Fruit fly (Drosophila melanogaster) whole organism, embryonic: ENCODE results near the gene Hpd.

Source experiments
- Ada2b ChIP-seq: fragments of 200-800 bp; sonication (Bioruptor generic); IDR thresholded peaks from 2 replicates; pipeline ENCODE4 v1.3.6; 2022; ENCODE audit warnings: missing biosample characterization, missing genetic modification characterization
- Antp ChIP-seq: fragments of 200-800 bp; sonication (Bioruptor generic); optimal IDR thresholded peaks from 3 replicates; lab custom pipeline; 2016; ENCODE audit warnings: missing biosample characterization, missing genetic modification characterization
- Asciz ChIP-seq: fragments of 200-800 bp; sonication (Bioruptor generic); optimal IDR thresholded peaks from 2 replicates; lab custom pipeline; 2017; ENCODE audit warnings: missing biosample characterization, mild to moderate bottlenecking, missing genetic modification characterization, missing genetic modification reagents
- CG10979 ChIP-seq: fragments of 200-800 bp; sonication (Bioruptor generic); optimal IDR thresholded peaks from 2 replicates; lab custom pipeline; 2018; ENCODE audit warnings: missing biosample characterization, mild to moderate bottlenecking, missing genetic modification characterization, moderate library complexity
- CG11093 ChIP-seq: fragments of 200-800 bp; sonication (Bioruptor generic); IDR thresholded peaks from 3 replicates; pipeline ENCODE4 v1.3.6; 2022; ENCODE audit warnings: missing biosample characterization, missing genetic modification characterization
- CG12299 ChIP-seq: fragments of 200-800 bp; sonication (Bioruptor generic); optimal IDR thresholded peaks from 2 replicates; lab custom pipeline; 2018; ENCODE audit warnings: missing biosample characterization, mild to moderate bottlenecking, missing genetic modification characterization
- CG13424 ChIP-seq: fragments of 200-800 bp; sonication (Bioruptor generic); optimal IDR thresholded peaks from 2 replicates; lab custom pipeline; 2019; ENCODE audit warnings: missing biosample characterization, mild to moderate bottlenecking, missing genetic modification characterization, moderate library complexity
- CG1529 ChIP-seq: fragments of 200-800 bp; sonication (Bioruptor generic); optimal IDR thresholded peaks from 3 replicates; lab custom pipeline; 2018; ENCODE audit warnings: missing biosample characterization, missing genetic modification characterization
- CG15696 ChIP-seq: fragments of 200-800 bp; sonication (Bioruptor generic); optimal IDR thresholded peaks from 2 replicates; lab custom pipeline; 2019; ENCODE audit warnings: missing biosample characterization, mild to moderate bottlenecking, missing genetic modification characterization, moderate library complexity
- CG17328 ChIP-seq: fragments of 200-800 bp; sonication (Bioruptor generic); IDR thresholded peaks from 2 replicates; pipeline ENCODE4 v1.3.6; 2022; ENCODE audit warnings: missing biosample characterization, missing genetic modification characterization
- CG17361 ChIP-seq: fragments of 200-800 bp; sonication (Bioruptor generic); IDR thresholded peaks from 3 replicates; pipeline ENCODE4 v1.3.6; 2022; ENCODE audit warnings: missing biosample characterization, missing genetic modification characterization
- CG18764 ChIP-seq: fragments of 200-800 bp; sonication (Bioruptor generic); optimal IDR thresholded peaks from 3 replicates; lab custom pipeline; 2016; ENCODE audit warnings: missing biosample characterization, missing genetic modification characterization
- CG2712 ChIP-seq: fragments of 200-800 bp; optimal IDR thresholded peaks from 3 replicates; lab custom pipeline; 2019; ENCODE audit warnings: missing biosample characterization, mild to moderate bottlenecking, missing genetic modification characterization, moderate library complexity
- CG33557 ChIP-seq: fragments of 200-800 bp; sonication (Bioruptor generic); optimal IDR thresholded peaks from 2 replicates; lab custom pipeline; 2019; ENCODE audit warnings: missing biosample characterization, mild to moderate bottlenecking, missing genetic modification characterization, moderate library complexity
- CG3726 ChIP-seq: fragments of 200-800 bp; sonication (Bioruptor generic); IDR thresholded peaks from 3 replicates; pipeline ENCODE4, ENCODE4 v1.3.6; 2022; ENCODE audit warnings: missing biosample characterization, missing genetic modification characterization
- CG4730 ChIP-seq: fragments of 200-800 bp; sonication (Bioruptor generic); IDR thresholded peaks from 2 replicates; pipeline ENCODE4 v1.3.6; 2022; ENCODE audit warnings: missing biosample characterization, missing genetic modification characterization
- CG5180 ChIP-seq: fragments of 200-800 bp; sonication (Bioruptor generic); optimal IDR thresholded peaks from 3 replicates; lab custom pipeline; 2017; ENCODE audit warnings: missing biosample characterization, missing genetic modification characterization, mild to moderate bottlenecking, moderate library complexity, missing genetic modification reagents
- CG6175 ChIP-seq: fragments of 200-800 bp; sonication (Bioruptor generic); IDR thresholded peaks from 3 replicates; pipeline ENCODE4 v1.3.6; 2022; ENCODE audit warnings: missing biosample characterization, missing genetic modification characterization
- CG6765 ChIP-seq: fragments of 200-800 bp; sonication (Bioruptor generic); optimal IDR thresholded peaks from 3 replicates; lab custom pipeline; 2017; ENCODE audit warnings: missing biosample characterization, mild to moderate bottlenecking, missing genetic modification characterization
- CG6791 ChIP-seq: fragments of 200-800 bp; sonication (Bioruptor generic); IDR thresholded peaks from 3 replicates; pipeline ENCODE4 v1.3.6; 2022; ENCODE audit warnings: missing biosample characterization, missing genetic modification characterization; ENCODE audit not compliant: partially characterized antibody
- CG7786 ChIP-seq: fragments of 200-800 bp; sonication (Bioruptor generic); optimal IDR thresholded peaks from 2 replicates; lab custom pipeline; 2016; ENCODE audit warnings: missing biosample characterization, missing genetic modification characterization
- CG8089 ChIP-seq: fragments of 200-800 bp; sonication (Bioruptor generic); optimal IDR thresholded peaks from 3 replicates; lab custom pipeline; 2016; ENCODE audit warnings: missing biosample characterization, missing genetic modification characterization
- CkIIα-i1 ChIP-seq: fragments of 200-800 bp; sonication (Bioruptor generic); IDR thresholded peaks from 2 replicates; pipeline ENCODE4 v1.3.6; 2022; ENCODE audit warnings: missing biosample characterization, missing genetic modification characterization
- CrebB ChIP-seq: fragments of 200-800 bp; sonication (Bioruptor generic); optimal IDR thresholded peaks from 3 replicates; lab custom pipeline; 2018; ENCODE audit warnings: missing biosample characterization, mild to moderate bottlenecking, missing genetic modification characterization
- ERR ChIP-seq: fragments of 200-800 bp; sonication (Bioruptor generic); optimal IDR thresholded peaks from 2 replicates; lab custom pipeline; 2016; ENCODE audit warnings: missing biosample characterization, missing genetic modification characterization
- HHEX ChIP-seq: fragments of 200-800 bp; sonication (Bioruptor generic); optimal IDR thresholded peaks from 3 replicates; lab custom pipeline; 2017; ENCODE audit warnings: missing biosample characterization, mild to moderate bottlenecking, missing genetic modification characterization, missing genetic modification reagents
- HmgZ ChIP-seq: fragments of 200-800 bp; sonication (Bioruptor generic); optimal IDR thresholded peaks from 2 replicates; lab custom pipeline; 2018; ENCODE audit warnings: missing biosample characterization, mild to moderate bottlenecking, missing genetic modification characterization
- Nf-YB ChIP-seq: fragments of 200-800 bp; sonication (Bioruptor generic); optimal IDR thresholded peaks from 3 replicates; lab custom pipeline; 2019; ENCODE audit warnings: missing biosample characterization, mild to moderate bottlenecking, missing genetic modification characterization, moderate library complexity
- Pdp1 ChIP-seq, 2 experiments: fragments of 200-800 bp; sonication (Bioruptor generic); optimal IDR thresholded peaks; 3 replicates each; lab custom pipeline; 2016; ENCODE audit warnings: missing biosample characterization in 2 of 2, missing genetic modification characterization in 2 of 2, mild to moderate bottlenecking in 1 of 2, moderate library complexity in 1 of 2
- Sin3A ChIP-seq: fragments of >200 bp; optimal IDR thresholded peaks from 2 replicates; lab custom pipeline; 2018
- Sox100B ChIP-seq: fragments of 200-800 bp; sonication (Bioruptor generic); optimal IDR thresholded peaks from 3 replicates; lab custom pipeline; 2018; ENCODE audit warnings: missing biosample characterization, mild to moderate bottlenecking, missing genetic modification characterization
- al ChIP-seq: fragments of 200-800 bp; sonication (Bioruptor generic); IDR thresholded peaks from 2 replicates; pipeline ENCODE4 v1.3.6; 2022; ENCODE audit warnings: missing biosample characterization, missing genetic modification characterization
- corto ChIP-seq: fragments of 200-800 bp; sonication (Bioruptor generic); optimal IDR thresholded peaks from 2 replicates; lab custom pipeline; 2016; ENCODE audit warnings: missing biosample characterization, mild to moderate bottlenecking, missing genetic modification characterization, moderate library complexity
- crp ChIP-seq, 2 experiments: fragments of 200-800 bp; sonication (Bioruptor generic); optimal IDR thresholded peaks; 2 replicates in 1 of 2; 3 replicates in 1 of 2; lab custom pipeline; 2017; ENCODE audit warnings: missing biosample characterization in 2 of 2, missing genetic modification characterization in 2 of 2, mild to moderate bottlenecking in 1 of 2, moderate library complexity in 1 of 2
- dan ChIP-seq: fragments of 200-800 bp; sonication (Bioruptor generic); IDR thresholded peaks from 2 replicates; pipeline ENCODE4 v1.3.6; 2022; ENCODE audit warnings: missing biosample characterization, missing genetic modification characterization
- danr ChIP-seq: fragments of 200-800 bp; sonication (Bioruptor generic); IDR thresholded peaks from 2 replicates; pipeline ENCODE4 v1.3.6; 2022; ENCODE audit warnings: missing biosample characterization, missing genetic modification characterization
- dm ChIP-seq: fragments of 200-800 bp; sonication (Bioruptor generic); optimal IDR thresholded peaks from 3 replicates; lab custom pipeline; 2016; ENCODE audit warnings: missing biosample characterization, missing genetic modification characterization
- fd96Cb ChIP-seq: fragments of 200-800 bp; sonication (Bioruptor generic); optimal IDR thresholded peaks from 2 replicates; lab custom pipeline; 2018; ENCODE audit warnings: missing biosample characterization, mild to moderate bottlenecking, missing genetic modification characterization, moderate library complexity
- h ChIP-seq: fragments of >200 bp; optimal IDR thresholded peaks from 2 replicates; lab custom pipeline; 2017
- jing ChIP-seq: fragments of 200-800 bp; sonication (Bioruptor generic); optimal IDR thresholded peaks from 2 replicates; lab custom pipeline; 2018; ENCODE audit warnings: missing biosample characterization, mild to moderate bottlenecking, missing genetic modification characterization
- nom ChIP-seq: fragments of 200-800 bp; sonication (Bioruptor generic); optimal IDR thresholded peaks from 2 replicates; lab custom pipeline; 2017; ENCODE audit warnings: missing biosample characterization, missing genetic modification characterization, mild to moderate bottlenecking, moderate library complexity, missing genetic modification reagents
- p53 ChIP-seq: fragments of 200-800 bp; sonication (Bioruptor generic); optimal IDR thresholded peaks from 2 replicates; lab custom pipeline; 2016; ENCODE audit warnings: missing biosample characterization, missing genetic modification characterization
- peb ChIP-seq: fragments of 200-800 bp; sonication (Bioruptor generic); IDR thresholded peaks from 2 replicates; pipeline ENCODE4 v1.3.6; 2022; ENCODE audit warnings: missing biosample characterization, missing genetic modification characterization
- pzg ChIP-seq: fragments of 200-800 bp; sonication (Bioruptor generic); optimal IDR thresholded peaks from 3 replicates; lab custom pipeline; 2018; ENCODE audit warnings: missing biosample characterization, mild to moderate bottlenecking, missing genetic modification characterization, moderate library complexity
- shn ChIP-seq: fragments of 200-800 bp; sonication (Bioruptor generic); optimal IDR thresholded peaks from 3 replicates; lab custom pipeline; 2016; ENCODE audit warnings: missing biosample characterization, missing genetic modification characterization
- sima ChIP-seq: fragments of 200-800 bp; sonication (Bioruptor generic); optimal IDR thresholded peaks from 2 replicates; lab custom pipeline; 2016; ENCODE audit warnings: missing biosample characterization, missing genetic modification characterization
- tap ChIP-seq: fragments of 200-800 bp; optimal IDR thresholded peaks from 3 replicates; lab custom pipeline; 2019; ENCODE audit warnings: missing biosample characterization, mild to moderate bottlenecking, missing genetic modification characterization, moderate library complexity
- usp ChIP-seq: fragments of >200 bp; optimal IDR thresholded peaks from 2 replicates; lab custom pipeline; 2017; ENCODE audit warnings: missing biosample characterization, missing genetic modification characterization
- zfh1 ChIP-seq: fragments of 200-800 bp; sonication (Bioruptor generic); IDR thresholded peaks from 3 replicates; pipeline ENCODE4 v1.3.6; 2022; ENCODE audit warnings: missing biosample characterization, missing genetic modification characterization

Hpd gene

DNA sequence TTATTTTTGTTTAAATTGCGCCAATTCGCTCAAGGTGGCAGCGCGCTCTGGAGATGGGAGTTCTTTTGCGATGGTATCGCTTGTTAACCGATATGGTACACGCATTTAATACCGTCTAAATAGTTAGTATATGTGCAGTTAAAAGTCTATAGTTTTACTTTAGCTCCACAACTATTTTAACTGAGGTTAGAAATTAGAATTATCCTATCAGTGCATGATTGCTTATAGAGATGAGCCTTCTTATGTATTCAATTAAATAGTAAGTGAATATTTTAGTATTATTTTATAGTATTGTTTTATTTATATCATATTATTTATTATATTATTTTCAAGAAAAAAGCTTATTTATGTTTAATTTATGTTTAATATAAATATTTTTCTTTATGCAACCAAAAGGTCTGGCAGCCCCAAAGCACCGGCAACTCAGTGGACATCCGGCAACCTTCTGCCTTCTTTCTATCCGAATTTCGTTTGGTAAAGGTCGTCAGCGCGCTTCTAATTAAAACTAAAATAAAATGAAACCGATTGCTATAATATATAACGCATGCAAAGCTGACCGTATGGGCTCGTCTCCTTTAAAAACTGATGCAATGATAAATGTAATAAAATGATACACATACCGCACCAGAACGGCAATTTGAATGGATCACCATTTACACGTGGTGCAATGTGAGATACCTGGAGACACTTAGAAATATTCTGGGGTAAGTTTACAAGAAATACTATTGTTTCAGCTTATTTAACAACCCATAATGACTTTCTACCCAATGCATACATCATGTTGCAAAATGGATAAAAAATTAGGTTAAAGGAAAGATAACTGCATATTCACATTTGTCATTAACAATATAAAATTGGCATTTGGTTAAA is 13.4 kb upstream of the Hpd start, which contains the start of gene CG5199 (continued):
- TF ChIP-seq corto (GFP tag; lab: Kevin White, UChicago), result no peak
- 0 out of 3 replicates have a peak, but pooled peaks have one; percentile 51 for TF ChIP-seq CG6175 (GFP tag; lab: Robert Waterston, UW)
- peak; percentile 75 for TF ChIP-seq CG15696 (tag; lab: Kevin White, UChicago)
- peak; percentile 75 for TF ChIP-seq CG6791 (GFP tag; lab: Robert Waterston, UW)
- no peak for TF ChIP-seq h (lab: Kevin White, UChicago)
- 0 out of 2 replicates have a peak, but pooled peaks have one; percentile 11 for TF ChIP-seq al (GFP tag; lab: Robert Waterston, UW)
- TF ChIP-seq dan (GFP tag; lab: Robert Waterston, UW), result no peak
- peak; percentile 58 for TF ChIP-seq CG6765
- TF ChIP-seq CG4730 (GFP tag; lab: Robert Waterston, UW), result peak; percentile 54
- TF ChIP-seq jing (GFP tag; lab: Kevin White, UChicago), result no peak
- TF ChIP-seq CG17361 (GFP tag; lab: Robert Waterston, UW), result peak; percentile 90
- TF ChIP-seq CG5180 (GFP tag; lab: Kevin White, UChicago), result no peak
- peak in 1 of 2 experiments; percentile 3 for TF ChIP-seq crp (GFP tag; optimal IDR thresholded peaks at IDR 0.05; lab: Kevin White, UChicago)
- peak; percentile 49 for TF ChIP-seq Antp (GFP tag; lab: Kevin White, UChicago)
- TF ChIP-seq CG13424 (tag; lab: Kevin White, UChicago), result peak; percentile 76
- peak in 1 of 2 experiments; percentile 56 for TF ChIP-seq Pdp1 (GFP tag; optimal IDR thresholded peaks at IDR 0.05; lab: Kevin White, UChicago)
- TF ChIP-seq CG8089 (GFP tag; lab: Kevin White, UChicago), result no peak
- TF ChIP-seq CG12299, result peak; percentile 45
- no peak for TF ChIP-seq sima (GFP tag; lab: Kevin White, UChicago)
- TF ChIP-seq CkIIα-i1 (GFP tag; lab: Robert Waterston, UW), result no peak
- TF ChIP-seq nom (GFP tag; lab: Kevin White, UChicago), result no peak
- peak; percentile 76 for TF ChIP-seq fd96Cb
- TF ChIP-seq CG2712 (tag; lab: Kevin White, UChicago), result peak; percentile 85
- peak; percentile 59 for TF ChIP-seq CG10979 (tag; lab: Kevin White, UChicago)
- TF ChIP-seq CG7786, result no peak
- peak; percentile 52 for TF ChIP-seq HHEX (GFP tag; lab: Kevin White, UChicago)
- TF ChIP-seq usp (GFP tag; lab: Kevin White, UChicago), result no peak
- peak; percentile 45 for TF ChIP-seq tap
- no peak for TF ChIP-seq ERR (GFP tag; lab: Kevin White, UChicago)
- TF ChIP-seq danr, result peak; percentile 41; the same call in 1 of the 2 replicates
- peak; percentile 62; the same call in 1 of the 3 replicates for TF ChIP-seq zfh1
- peak; percentile 58 for TF ChIP-seq Sin3A (lab: Kevin White, UChicago)
- peak; percentile 50 for TF ChIP-seq Nf-YB
- TF ChIP-seq CG3726 (GFP tag; lab: Robert Waterston, UW), result 0 out of 3 replicates have a peak, but pooled peaks have one; percentile 58
- TF ChIP-seq CG1529 (GFP tag; lab: Kevin White, UChicago), result no peak
- no peak for TF ChIP-seq HmgZ (tag; lab: Kevin White, UChicago)
- TF ChIP-seq Sox100B, result peak; percentile 69
- peak; percentile 63; the same call in 2 of the 3 replicates for TF ChIP-seq CG11093
- no peak for TF ChIP-seq peb
- peak; percentile 41 for TF ChIP-seq pzg (GFP tag; lab: Kevin White, UChicago)
- TF ChIP-seq p53 (GFP tag; lab: Kevin White, UChicago), result no peak
- TF ChIP-seq CG18764 (GFP tag; lab: Kevin White, UChicago), result no peak
- no peak for TF ChIP-seq CG17328 (GFP tag; lab: Robert Waterston, UW)
- peak; percentile 87 for TF ChIP-seq dm
- no peak for TF ChIP-seq CrebB (tag; lab: Kevin White, UChicago)
- no peak for TF ChIP-seq Asciz (GFP tag; lab: Kevin White, UChicago)
- peak; percentile 62 for TF ChIP-seq CG33557 (GFP tag; lab: Kevin White, UChicago)
- peak; percentile 62 for TF ChIP-seq Ada2b (GFP tag; lab: Robert Waterston, UW)
- peak; percentile 22 for TF ChIP-seq shn (GFP tag; lab: Kevin White, UChicago)
